Worm (Caenorhabditis elegans): ENCODE data around the gene gbh-2.
A peak's percentile ranks its signal among the peaks of the same experiment; 100 is the strongest.

The gbh-2 gene

ce11 chrII:8532015-8532414, 46.3 kb downstream of the gbh-2 start:
- TF ChIP-seq pha-4 (tag; optimal IDR thresholded peaks at IDR 0.05) (peak; percentile 5), zip-8 (tag; optimal IDR thresholded peaks at IDR 0.05) (no peak), ham-2 (GFP tag; optimal IDR thresholded peaks at IDR 0.05) (peak; percentile 56), blmp-1 (tag; optimal IDR thresholded peaks at IDR 0.05) (peak; percentile 62)

- TF ChIP-seq mab-5 (tag; optimal IDR thresholded peaks at IDR 0.05) (no peak), nhr-237 (tag; optimal IDR thresholded peaks at IDR 0.05) (no peak), unc-120 (tag; optimal IDR thresholded peaks at IDR 0.05; ENCODE audit: poor library complexity, severe bottlenecking) (no peak), unc-39 (tag; optimal IDR thresholded peaks at IDR 0.05) (no peak)
Observed at ce11 chrII:8536060-8536459, 50.4 kb downstream of the gbh-2 start, which contains the start of gene W01C9.2. W01C9.2 (plus strand) TSS chrII:8536360.
